Fruit fly (Drosophila melanogaster) whole organism, prepupa: ENCODE measurements around the gene CG5850.

Experiments
- Blimp-1 ChIP-seq: fragments of 200-800 bp; sonication (Bioruptor generic); optimal IDR thresholded peaks from 3 replicates; lab custom pipeline; 2017; ENCODE audit warnings: missing biosample characterization, missing genetic modification characterization, mild to moderate bottlenecking, moderate library complexity, missing genetic modification reagents
- CG10631 ChIP-seq: fragments of 200-800 bp; sonication (Bioruptor generic); optimal IDR thresholded peaks from 2 replicates; lab custom pipeline; 2016; ENCODE audit warnings: missing biosample characterization, missing genetic modification characterization
- CG11762 ChIP-seq: fragments of 200-800 bp; sonication (Bioruptor generic); optimal IDR thresholded peaks from 3 replicates; lab custom pipeline; 2016; ENCODE audit warnings: missing biosample characterization, missing genetic modification characterization; ENCODE audit not compliant: insufficient read depth
- CG11902 ChIP-seq: fragments of 200-800 bp; sonication (Bioruptor generic); optimal IDR thresholded peaks from 3 replicates; lab custom pipeline; 2016; ENCODE audit warnings: missing biosample characterization, missing genetic modification characterization
- CG15336 ChIP-seq: fragments of 200-800 bp; sonication (Bioruptor generic); IDR thresholded peaks from 2 replicates; pipeline ENCODE4 v1.3.6; 2022; ENCODE audit warnings: missing biosample characterization, missing genetic modification characterization
- CG16779 ChIP-seq: fragments of 200-800 bp; sonication (Bioruptor generic); optimal IDR thresholded peaks from 3 replicates; lab custom pipeline; 2017; ENCODE audit warnings: missing biosample characterization, mild to moderate bottlenecking, missing genetic modification characterization
- CG3032 ChIP-seq: fragments of 200-800 bp; optimal IDR thresholded peaks from 2 replicates; lab custom pipeline; 2019; ENCODE audit warnings: missing biosample characterization, mild to moderate bottlenecking, missing genetic modification characterization, moderate library complexity
- CG31627 ChIP-seq: fragments of 200-800 bp; sonication (Bioruptor generic); optimal IDR thresholded peaks from 3 replicates; lab custom pipeline; 2016; ENCODE audit warnings: missing biosample characterization, missing genetic modification characterization
- CG32006 ChIP-seq: fragments of 200-800 bp; sonication (Bioruptor generic); optimal IDR thresholded peaks from 3 replicates; lab custom pipeline; 2017; ENCODE audit warnings: missing biosample characterization, mild to moderate bottlenecking, missing genetic modification characterization
- CG4318 ChIP-seq: fragments of 200-800 bp; sonication (Bioruptor generic); optimal IDR thresholded peaks from 3 replicates; lab custom pipeline; 2017; ENCODE audit warnings: missing biosample characterization, mild to moderate bottlenecking, missing genetic modification characterization
- CG6163 ChIP-seq: fragments of 200-800 bp; sonication (Bioruptor generic); IDR thresholded peaks from 3 replicates; pipeline ENCODE4 v1.3.6; 2022; ENCODE audit warnings: missing biosample characterization, missing genetic modification characterization
- CG6276 ChIP-seq: fragments of 200-800 bp; sonication (Bioruptor generic); optimal IDR thresholded peaks from 2 replicates; lab custom pipeline; 2017; ENCODE audit warnings: missing biosample characterization, mild to moderate bottlenecking, missing genetic modification characterization
- CG6792 ChIP-seq: fragments of 200-800 bp; sonication (Bioruptor generic); optimal IDR thresholded peaks from 3 replicates; lab custom pipeline; 2016; ENCODE audit warnings: missing biosample characterization, missing genetic modification characterization
- CG7368 ChIP-seq: fragments of 200-800 bp; sonication (Bioruptor generic); optimal IDR thresholded peaks from 3 replicates; lab custom pipeline; 2016; ENCODE audit warnings: missing biosample characterization, missing genetic modification characterization
- CG8319 ChIP-seq: fragments of 200-800 bp; sonication (Bioruptor generic); optimal IDR thresholded peaks from 3 replicates; lab custom pipeline; 2016; ENCODE audit warnings: missing biosample characterization, missing genetic modification characterization
- CG8632 ChIP-seq: fragments of 200-800 bp; sonication (Bioruptor generic); optimal IDR thresholded peaks from 3 replicates; lab custom pipeline; 2016; ENCODE audit warnings: missing biosample characterization, missing genetic modification characterization
- CG9139 ChIP-seq: fragments of 200-800 bp; sonication (Bioruptor generic); optimal IDR thresholded peaks from 3 replicates; lab custom pipeline; 2017; ENCODE audit warnings: missing biosample characterization, mild to moderate bottlenecking, missing genetic modification characterization
- Eip75B ChIP-seq: fragments of 200-800 bp; sonication (Bioruptor generic); optimal IDR thresholded peaks from 3 replicates; lab custom pipeline; 2016; ENCODE audit warnings: missing biosample characterization, missing genetic modification characterization
- Eip78C ChIP-seq: fragments of 200-800 bp; sonication (Bioruptor generic); peaks from one replicate; lab custom pipeline; 2016; ENCODE audit warnings: missing biosample characterization, missing genetic modification characterization
- Ets21C ChIP-seq: fragments of 200-800 bp; sonication (Bioruptor generic); optimal IDR thresholded peaks from 3 replicates; lab custom pipeline; 2016; ENCODE audit warnings: missing biosample characterization, missing genetic modification characterization
- Ets96B ChIP-seq: fragments of 200-800 bp; optimal IDR thresholded peaks from 2 replicates; lab custom pipeline; 2019; ENCODE audit warnings: missing biosample characterization, mild to moderate bottlenecking, missing genetic modification characterization, moderate library complexity
- Gug ChIP-seq: fragments of 200-800 bp; sonication (Bioruptor generic); IDR thresholded peaks from 2 replicates; pipeline ENCODE4 v1.3.6; 2022; ENCODE audit warnings: missing biosample characterization, missing genetic modification characterization
- Hr38 ChIP-seq: sonication (Bioruptor generic); optimal IDR thresholded peaks from 2 replicates; lab custom pipeline; 2016; ENCODE audit warnings: missing biosample characterization, missing genetic modification characterization
- Hr39 ChIP-seq: fragments of 200-800 bp; sonication (Bioruptor generic); optimal IDR thresholded peaks from 2 replicates; lab custom pipeline; 2016; ENCODE audit warnings: missing biosample characterization, missing genetic modification characterization
- Lpt ChIP-seq: fragments of 200-800 bp; sonication (Bioruptor generic); optimal IDR thresholded peaks from 3 replicates; lab custom pipeline; 2016; ENCODE audit warnings: missing biosample characterization, missing genetic modification characterization
- Met ChIP-seq: fragments of 200-800 bp; sonication (Bioruptor generic); optimal IDR thresholded peaks from 3 replicates; lab custom pipeline; 2016; ENCODE audit warnings: missing biosample characterization, missing genetic modification characterization
- OdsH ChIP-seq: fragments of 200-800 bp; sonication (Bioruptor generic); optimal IDR thresholded peaks from 3 replicates; lab custom pipeline; 2016; ENCODE audit warnings: missing biosample characterization, missing genetic modification characterization
- Smox ChIP-seq: fragments of 200-800 bp; sonication (Bioruptor generic); optimal IDR thresholded peaks from 3 replicates; lab custom pipeline; 2016; ENCODE audit warnings: missing biosample characterization, missing genetic modification characterization
- Sox102F ChIP-seq: fragments of 200-800 bp; sonication (Bioruptor generic); optimal IDR thresholded peaks from 2 replicates; lab custom pipeline; 2016; ENCODE audit warnings: missing biosample characterization, mild to moderate bottlenecking, missing genetic modification characterization
- Sox14 ChIP-seq: fragments of 200-800 bp; sonication (Bioruptor generic); optimal IDR thresholded peaks from 3 replicates; lab custom pipeline; 2016; ENCODE audit warnings: missing biosample characterization, missing genetic modification characterization
- achi ChIP-seq: fragments of 200-800 bp; sonication (Bioruptor generic); optimal IDR thresholded peaks from 3 replicates; lab custom pipeline; 2016; ENCODE audit warnings: missing biosample characterization, missing genetic modification characterization
- cyc ChIP-seq: fragments of 200-800 bp; sonication (Bioruptor generic); optimal IDR thresholded peaks from 3 replicates; lab custom pipeline; 2016; ENCODE audit warnings: missing biosample characterization, missing genetic modification characterization
- dac ChIP-seq: fragments of 200-800 bp; sonication (Bioruptor generic); optimal IDR thresholded peaks from 2 replicates; lab custom pipeline; 2017; ENCODE audit warnings: missing biosample characterization, mild to moderate bottlenecking, missing genetic modification characterization
- eg ChIP-seq: fragments of 200-800 bp; sonication (Bioruptor generic); IDR thresholded peaks from 3 replicates; pipeline ENCODE4 v1.3.6; 2022; ENCODE audit warnings: missing biosample characterization, missing genetic modification characterization
- esn ChIP-seq: fragments of 200-800 bp; sonication (Bioruptor generic); optimal IDR thresholded peaks from 2 replicates; lab custom pipeline; 2016; ENCODE audit warnings: missing biosample characterization, mild to moderate bottlenecking, missing genetic modification characterization, moderate library complexity
- fd59A ChIP-seq: fragments of 200-800 bp; sonication (Bioruptor generic); optimal IDR thresholded peaks from 2 replicates; lab custom pipeline; 2017; ENCODE audit warnings: missing biosample characterization, mild to moderate bottlenecking, missing genetic modification characterization, missing genetic modification reagents
- fkh ChIP-seq: fragments of 200-800 bp; sonication (Bioruptor generic); optimal IDR thresholded peaks from 3 replicates; lab custom pipeline; 2017; ENCODE audit warnings: missing biosample characterization, mild to moderate bottlenecking, missing genetic modification characterization, moderate library complexity
- lz ChIP-seq: fragments of 200-800 bp; sonication (Bioruptor generic); optimal IDR thresholded peaks from 3 replicates; lab custom pipeline; 2016; ENCODE audit warnings: missing biosample characterization, missing genetic modification characterization
- net ChIP-seq: fragments of 200-800 bp; sonication (Bioruptor generic); optimal IDR thresholded peaks from 3 replicates; lab custom pipeline; 2016; ENCODE audit warnings: missing biosample characterization, missing genetic modification characterization
- pdm3 ChIP-seq: fragments of 200-800 bp; sonication (Bioruptor generic); optimal IDR thresholded peaks from 3 replicates; lab custom pipeline; 2016; ENCODE audit warnings: missing biosample characterization, missing genetic modification characterization
- salr ChIP-seq, 2 experiments: fragments of 200-800 bp; sonication (Bioruptor generic); optimal IDR thresholded peaks; 3 replicates each; lab custom pipeline; 2016 to 2018; ENCODE audit warnings: missing biosample characterization in 2 of 2, missing genetic modification characterization in 2 of 2, mild to moderate bottlenecking in 1 of 2
- spab ChIP-seq: fragments of 200-800 bp; sonication (Bioruptor generic); optimal IDR thresholded peaks from 2 replicates; lab custom pipeline; 2017; ENCODE audit warnings: missing biosample characterization, mild to moderate bottlenecking, missing genetic modification characterization, missing genetic modification reagents
- svp ChIP-seq: fragments of 200-800 bp; sonication (Bioruptor generic); peaks from one replicate; lab custom pipeline; 2016; ENCODE audit warnings: missing biosample characterization, missing genetic modification characterization
- vri ChIP-seq: fragments of 200-800 bp; sonication (Bioruptor generic); optimal IDR thresholded peaks from 3 replicates; lab custom pipeline; 2016; ENCODE audit warnings: missing biosample characterization, mild to moderate bottlenecking, missing genetic modification characterization

The CG5850 gene

dm6 chr2L:9918020-9918959 is 45.5 kb downstream of the CG5850 start, which contains the start of the genes CG5885 and CG4598 (continued):
- TF ChIP-seq svp (GFP tag; lab: Kevin White, UChicago) (peak; percentile 76), net (GFP tag; lab: Kevin White, UChicago) (peak; percentile 87), Sox102F (GFP tag; lab: Kevin White, UChicago) (peak; percentile 71), fkh (GFP tag; lab: Kevin White, UChicago) (peak; percentile 45), CG11762 (GFP tag; lab: Kevin White, UChicago) (peak; percentile 47), CG16779 (tag; lab: Kevin White, UChicago) (peak; percentile 80), Hr38 (GFP tag; lab: Kevin White, UChicago) (peak; percentile 7), Blimp-1 (GFP tag; lab: Kevin White, UChicago) (peak; percentile 50), Ets96B (tag; lab: Kevin White, UChicago) (peak; percentile 58), CG6276 (peak; percentile 90), CG8319 (GFP tag; lab: Kevin White, UChicago) (peak; percentile 48), pdm3 (GFP tag; lab: Kevin White, UChicago) (peak; percentile 78), Hr39 (peak; percentile 75), CG31627 (GFP tag; lab: Kevin White, UChicago) (peak; percentile 57), spab (GFP tag; lab: Kevin White, UChicago) (peak; percentile 64), CG4318 (GFP tag; lab: Kevin White, UChicago) (peak; percentile 8), eg (GFP tag; lab: Robert Waterston, UW) (peak; percentile 80), Lpt (GFP tag; lab: Kevin White, UChicago) (peak; percentile 68), Sox14 (GFP tag; lab: Kevin White, UChicago) (peak; percentile 67), CG9139 (GFP tag; lab: Kevin White, UChicago) (peak; percentile 85), cyc (GFP tag; lab: Kevin White, UChicago) (peak; percentile 55), CG10631 (GFP tag; lab: Kevin White, UChicago) (peak; percentile 84), Smox (GFP tag; lab: Kevin White, UChicago) (peak; percentile 76), CG15336 (no peak; the same call in none of the 2 replicates), Gug (peak; percentile 46), Met (GFP tag; lab: Kevin White, UChicago) (peak; percentile 80), achi (GFP tag; lab: Kevin White, UChicago) (peak; percentile 100), CG7368 (GFP tag; lab: Kevin White, UChicago) (peak; percentile 50), CG6792 (peak; percentile 73), CG11902 (GFP tag; lab: Kevin White, UChicago) (peak; percentile 15), CG32006 (GFP tag; lab: Kevin White, UChicago) (peak; percentile 73)

dm6 chr2L:9915011-9915850 is 48.5 kb downstream of the CG5850 start, which contains the start of gene yip2:
Gene yip2 (plus strand): TSS chr2L:9915253.
- TF ChIP-seq Sox102F (GFP tag; lab: Kevin White, UChicago) (peak; percentile 88), lz (GFP tag; lab: Kevin White, UChicago) (peak; percentile 66), Lpt (GFP tag; lab: Kevin White, UChicago) (peak; percentile 95), CG9139 (GFP tag; lab: Kevin White, UChicago) (peak; percentile 100), OdsH (GFP tag; lab: Kevin White, UChicago) (peak; percentile 65), esn (GFP tag; lab: Kevin White, UChicago) (peak; percentile 84), CG3032 (peak; percentile 85), salr (GFP tag; optimal IDR thresholded peaks at IDR 0.05; lab: Kevin White, UChicago) (peak; percentile 91 to 93), Eip78C (GFP tag; lab: Kevin White, UChicago) (peak; percentile 86), fd59A (GFP tag; lab: Kevin White, UChicago) (peak; percentile 39), CG11902 (GFP tag; lab: Kevin White, UChicago) (no peak), Ets96B (tag; lab: Kevin White, UChicago) (peak; percentile 87), CG6163 (GFP tag; lab: Robert Waterston, UW) (peak; percentile 76), Eip75B (peak; percentile 82), CG16779 (tag; lab: Kevin White, UChicago) (peak; percentile 99), CG8319 (GFP tag; lab: Kevin White, UChicago) (peak; percentile 92), net (GFP tag; lab: Kevin White, UChicago) (peak; percentile 98), Gug (peak; percentile 73), svp (GFP tag; lab: Kevin White, UChicago) (peak; percentile 99), dac (GFP tag; lab: Kevin White, UChicago) (peak; percentile 75), Ets21C (GFP tag; lab: Kevin White, UChicago) (peak; percentile 18), CG8632 (GFP tag; lab: Kevin White, UChicago) (peak; percentile 81), Smox (GFP tag; lab: Kevin White, UChicago) (peak; percentile 57), achi (GFP tag; lab: Kevin White, UChicago) (peak; percentile 77), eg (GFP tag; lab: Robert Waterston, UW) (peak; percentile 91), vri (peak; percentile 82), CG6276 (peak; percentile 100)
